Worm (Caenorhabditis elegans) whole organism, L2 larva: ENCODE data around the gene dnj-5.
A peak's percentile ranks its signal among the peaks of the same experiment; 100 is the strongest.

Source experiments
- aly-2 ChIP-seq: fragments of 150-350 bp; optimal IDR thresholded peaks from 2 replicates; lab custom pipeline; 2014; ENCODE audit warnings: missing biosample characterization, missing genetic modification characterization
- blmp-1 ChIP-seq: sonication (generic microtip); optimal IDR thresholded peaks from 2 replicates; lab custom pipeline; 2017; ENCODE audit warnings: missing genetic modification characterization, mild to moderate bottlenecking, missing compliant biosample characterization, antibody characterized with exemption, moderate library complexity; ENCODE audit not compliant: insufficient read depth
- ceh-82 ChIP-seq: fragments of 150-350 bp; optimal IDR thresholded peaks from 2 replicates; lab custom pipeline; 2014; ENCODE audit warnings: missing biosample characterization, missing genetic modification characterization
- gmeb-1 ChIP-seq: fragments of 150-350 bp; optimal IDR thresholded peaks from 2 replicates; lab custom pipeline; 2014; ENCODE audit warnings: missing biosample characterization, missing genetic modification characterization
- lsy-2 ChIP-seq, 2 experiments: fragments of 150-350 bp in 1 of 2; sonication (generic microtip) in 1 of 2; optimal IDR thresholded peaks; 2 replicates each; lab custom pipeline; 2014 to 2017; ENCODE audit warnings: missing biosample characterization in 2 of 2, missing genetic modification characterization in 2 of 2
- mdl-1 ChIP-seq, 2 experiments: fragments of 150-350 bp in 1 of 2; sonication (generic microtip) in 1 of 2; optimal IDR thresholded peaks; 2 replicates each; lab custom pipeline; 2017; ENCODE audit warnings: missing biosample characterization in 2 of 2, missing genetic modification characterization in 2 of 2
- nhr-12 ChIP-seq: fragments of 150-350 bp; optimal IDR thresholded peaks from 2 replicates; lab custom pipeline; 2014; ENCODE audit warnings: missing biosample characterization, missing genetic modification characterization
- nhr-25 ChIP-seq: fragments of 150-350 bp; sonication (generic microtip); optimal IDR thresholded peaks from 3 replicates; lab custom pipeline; 2014; ENCODE audit warnings: missing biosample characterization, missing genetic modification characterization
- peb-1 ChIP-seq: fragments of 150-350 bp; optimal IDR thresholded peaks from 2 replicates; lab custom pipeline; 2014; ENCODE audit warnings: missing biosample characterization, missing genetic modification characterization
- snpc-4 ChIP-seq: fragments of 150-350 bp; optimal IDR thresholded peaks from 2 replicates; lab custom pipeline; 2014; ENCODE audit warnings: missing biosample characterization, missing genetic modification characterization
- unc-55 ChIP-seq: fragments of 150-350 bp; sonication (generic microtip); optimal IDR thresholded peaks from 3 replicates; lab custom pipeline; 2014; ENCODE audit warnings: missing biosample characterization, missing genetic modification reagents, missing genetic modification characterization
- unc-62 ChIP-seq: fragments of 150-350 bp; optimal IDR thresholded peaks from 2 replicates; lab custom pipeline; 2014; ENCODE audit warnings: missing biosample characterization, missing genetic modification reagents, missing genetic modification characterization
- ztf-11 ChIP-seq: sonication (generic microtip); optimal IDR thresholded peaks from 2 replicates; lab custom pipeline; 2017; ENCODE audit warnings: missing biosample characterization, missing genetic modification characterization

DNA sequence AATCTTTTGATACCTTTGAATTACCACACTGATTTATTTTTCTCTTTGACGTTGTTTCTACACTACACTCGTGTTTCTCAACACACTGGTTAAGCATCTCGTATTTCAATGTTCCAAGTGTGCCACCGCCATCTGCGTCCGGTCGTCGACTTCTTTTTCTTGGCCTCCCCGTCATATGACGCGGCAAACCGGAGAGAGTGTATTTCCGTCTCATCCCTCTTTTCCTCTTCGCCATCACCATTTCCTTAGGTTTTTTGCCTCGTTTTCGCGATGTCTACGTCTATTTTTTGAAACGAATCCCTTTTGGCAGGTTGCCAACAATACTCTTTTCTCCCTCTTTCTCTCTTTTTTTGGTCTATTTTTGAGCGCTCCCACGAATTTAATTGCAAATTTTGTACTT lies 19.1 kb downstream of the dnj-5 start:
- TF ChIP-seq mdl-1 (tag; optimal IDR thresholded peaks at IDR 0.05; lab: Kevin White, UChicago) (peak in 1 of 2 experiments; percentile 43), snpc-4 (tag; lab: Kevin White, UChicago) (no peak), ceh-82 (tag; lab: Kevin White, UChicago) (no peak), ztf-11 (no peak), unc-55 (GFP tag; lab: Kevin White, UChicago) (peak; percentile 21), aly-2 (tag; lab: Kevin White, UChicago) (no peak), blmp-1 (tag; lab: Kevin White, UChicago) (no peak), nhr-12 (tag; lab: Kevin White, UChicago) (no peak), lsy-2 (tag; optimal IDR thresholded peaks at IDR 0.05; lab: Kevin White, UChicago) (peak in 1 of 2 experiments; percentile 57), unc-62 (GFP tag; lab: Kevin White, UChicago) (no peak), gmeb-1 (no peak), nhr-25 (tag; lab: Kevin White, UChicago) (peak; percentile 35), peb-1 (tag; lab: Kevin White, UChicago) (no peak)
